Worm (Caenorhabditis elegans) whole organism, mixed stage, embryonic: ENCODE measurements around the gene C17C3.6.

Experiments used
- elt-3 ChIP-seq: fragments of 150-350 bp; optimal IDR thresholded peaks from 2 replicates; lab custom pipeline; 2014; ENCODE audit warnings: missing biosample characterization, missing genetic modification characterization
- flh-1 ChIP-seq: fragments of 200-800 bp; sonication (Bioruptor generic); optimal IDR thresholded peaks from 2 replicates; lab custom pipeline; 2018; ENCODE audit warnings: mild to moderate bottlenecking, missing genetic modification characterization, moderate library complexity, missing compliant biosample characterization
- lin-13 ChIP-seq: fragments of 150-350 bp; optimal IDR thresholded peaks from 2 replicates; lab custom pipeline; 2014; ENCODE audit warnings: missing biosample characterization, missing genetic modification characterization
- lin-32 ChIP-seq: fragments of 200-800 bp; sonication (Bioruptor generic); optimal IDR thresholded peaks from 2 replicates; lab custom pipeline; 2018; ENCODE audit warnings: mild to moderate bottlenecking, missing genetic modification characterization, missing compliant biosample characterization
- nhr-12 ChIP-seq: fragments of 150-350 bp; optimal IDR thresholded peaks from 2 replicates; lab custom pipeline; 2014; ENCODE audit warnings: missing biosample characterization, missing genetic modification characterization
- nhr-2 ChIP-seq: fragments of 150-350 bp; optimal IDR thresholded peaks from 2 replicates; lab custom pipeline; 2014; ENCODE audit warnings: missing biosample characterization, missing genetic modification characterization
- nhr-237 ChIP-seq: fragments of 150-350 bp; optimal IDR thresholded peaks from 2 replicates; lab custom pipeline; 2014; ENCODE audit warnings: missing biosample characterization, missing genetic modification characterization
- sem-2 ChIP-seq: fragments of 200-800 bp; sonication (Bioruptor generic); optimal IDR thresholded peaks from 2 replicates; lab custom pipeline; 2018; ENCODE audit warnings: mild to moderate bottlenecking, missing genetic modification characterization, missing compliant biosample characterization
- unc-39 ChIP-seq: fragments of 150-350 bp; optimal IDR thresholded peaks from 2 replicates; lab custom pipeline; 2014; ENCODE audit warnings: missing biosample characterization, missing genetic modification characterization
- unc-62 ChIP-seq: fragments of 150-350 bp; optimal IDR thresholded peaks from 2 replicates; lab custom pipeline; 2014; ENCODE audit warnings: missing biosample characterization, missing genetic modification reagents, missing genetic modification characterization

ce11 chrII:5517643-5518042, 32.2 kb upstream of the C17C3.6 start, which contains the start of gene ZK177.9:
- TF ChIP-seq nhr-237 (tag; lab: Kevin White, UChicago) (no peak), lin-32 (no peak), nhr-12 (no peak), nhr-2 (tag; lab: Kevin White, UChicago) (no peak), unc-62 (GFP tag; lab: Kevin White, UChicago) (no peak), lin-13 (no peak), elt-3 (tag; lab: Kevin White, UChicago) (no peak), sem-2 (GFP tag; lab: Kevin White, UChicago) (no peak), unc-39 (no peak), flh-1 (GFP tag; lab: Kevin White, UChicago) (no peak)
